Fruit fly (Drosophila melanogaster) whole organism, embryonic: ENCODE results near the gene CG32036.

Experiments used
- Blimp-1 ChIP-seq: fragments of 200-800 bp; sonication (Bioruptor generic); optimal IDR thresholded peaks from 3 replicates; lab custom pipeline; 2018; ENCODE audit warnings: missing biosample characterization, missing genetic modification characterization, mild to moderate bottlenecking, moderate library complexity, missing genetic modification reagents
- CG10209 ChIP-seq: fragments of 200-800 bp; sonication (Bioruptor generic); optimal IDR thresholded peaks from 3 replicates; lab custom pipeline; 2017; ENCODE audit warnings: missing biosample characterization, mild to moderate bottlenecking, missing genetic modification characterization, missing genetic modification reagents
- CG10654 ChIP-seq: fragments of 200-800 bp; sonication (Bioruptor generic); optimal IDR thresholded peaks from 2 replicates; lab custom pipeline; 2016; ENCODE audit warnings: missing biosample characterization, missing genetic modification characterization
- CG11560 ChIP-seq: fragments of 200-800 bp; sonication (Bioruptor generic); IDR thresholded peaks from 3 replicates; pipeline ENCODE4 v1.3.6; 2022; ENCODE audit warnings: missing biosample characterization, missing genetic modification characterization
- CG12769 ChIP-seq: fragments of 200-800 bp; sonication (Bioruptor generic); optimal IDR thresholded peaks from 2 replicates; lab custom pipeline; 2019; ENCODE audit warnings: missing biosample characterization, mild to moderate bottlenecking, missing genetic modification characterization, moderate library complexity
- CG13123 ChIP-seq: fragments of 200-800 bp; sonication (Bioruptor generic); optimal IDR thresholded peaks from 2 replicates; lab custom pipeline; 2016; ENCODE audit warnings: missing biosample characterization, missing genetic modification characterization
- CG17359 ChIP-seq: fragments of 200-800 bp; sonication (Bioruptor generic); optimal IDR thresholded peaks from 3 replicates; lab custom pipeline; 2018; ENCODE audit warnings: missing biosample characterization, mild to moderate bottlenecking, missing genetic modification characterization, moderate library complexity
- CG17829 ChIP-seq: fragments of 200-800 bp; optimal IDR thresholded peaks from 2 replicates; lab custom pipeline; 2019; ENCODE audit warnings: missing biosample characterization, mild to moderate bottlenecking, missing genetic modification characterization, moderate library complexity
- CG18619 ChIP-seq: fragments of 200-800 bp; sonication (Bioruptor generic); optimal IDR thresholded peaks from 3 replicates; lab custom pipeline; 2017; ENCODE audit warnings: missing biosample characterization, mild to moderate bottlenecking, missing genetic modification characterization
- CG4404 ChIP-seq: fragments of 200-800 bp; sonication (Bioruptor generic); IDR thresholded peaks from 2 replicates; pipeline ENCODE4 v1.3.6; 2022; ENCODE audit warnings: missing biosample characterization, missing genetic modification characterization
- CG4820 ChIP-seq: fragments of 200-800 bp; sonication (Bioruptor generic); optimal IDR thresholded peaks from 3 replicates; lab custom pipeline; 2016; ENCODE audit warnings: missing biosample characterization, missing genetic modification characterization
- CG6254 ChIP-seq: fragments of 200-800 bp; sonication (Bioruptor generic); optimal IDR thresholded peaks from 3 replicates; lab custom pipeline; 2017; ENCODE audit warnings: mild to moderate bottlenecking, missing biosample characterization, missing genetic modification reagents, missing genetic modification characterization
- CG6689 ChIP-seq: fragments of 200-800 bp; sonication (Bioruptor generic); IDR thresholded peaks from 2 replicates; pipeline ENCODE4 v1.3.6; 2022; ENCODE audit warnings: missing biosample characterization, missing genetic modification characterization
- CG6765 ChIP-seq: fragments of 200-800 bp; sonication (Bioruptor generic); optimal IDR thresholded peaks from 3 replicates; lab custom pipeline; 2017; ENCODE audit warnings: missing biosample characterization, mild to moderate bottlenecking, missing genetic modification characterization
- CG7271 ChIP-seq: fragments of 200-800 bp; sonication (Bioruptor generic); optimal IDR thresholded peaks from 2 replicates; lab custom pipeline; 2018; ENCODE audit warnings: missing biosample characterization, mild to moderate bottlenecking, missing genetic modification characterization, moderate library complexity
- CG8281 ChIP-seq: fragments of 200-800 bp; sonication (Bioruptor generic); optimal IDR thresholded peaks from 2 replicates; lab custom pipeline; 2018; ENCODE audit warnings: missing biosample characterization, mild to moderate bottlenecking, missing genetic modification characterization, moderate library complexity
- CG8290 ChIP-seq, 3 experiments: fragments of 200-800 bp; sonication (Bioruptor generic); optimal IDR thresholded peaks; 2 replicates each; lab custom pipeline; 2016 to 2019; ENCODE audit warnings: missing biosample characterization in 3 of 3, missing genetic modification characterization in 3 of 3, mild to moderate bottlenecking in 2 of 3, moderate library complexity in 1 of 3
- CG9437 ChIP-seq: fragments of 200-800 bp; sonication (Bioruptor generic); optimal IDR thresholded peaks from 2 replicates; lab custom pipeline; 2018; ENCODE audit warnings: missing biosample characterization, mild to moderate bottlenecking, missing genetic modification characterization
- CG9609 ChIP-seq: fragments of 200-800 bp; sonication (Bioruptor generic); optimal IDR thresholded peaks from 3 replicates; lab custom pipeline; 2016; ENCODE audit warnings: missing biosample characterization, missing genetic modification characterization
- D ChIP-seq, 2 experiments: fragments of 200-800 bp in 1 of 2; fragments of >200 bp in 1 of 2; sonication (Bioruptor generic) in 1 of 2; optimal IDR thresholded peaks; 2 replicates in 1 of 2; 3 replicates in 1 of 2; lab custom pipeline; 2017; ENCODE audit warnings: mild to moderate bottlenecking in 1 of 2, missing biosample characterization in 1 of 2, missing genetic modification characterization in 1 of 2, missing genetic modification reagents in 1 of 2
- Ets65A ChIP-seq: fragments of 200-800 bp; sonication (Bioruptor generic); peaks from one replicate; lab custom pipeline; 2016; ENCODE audit warnings: missing biosample characterization, missing genetic modification characterization
- Ets97D ChIP-seq: fragments of 200-800 bp; sonication (Bioruptor generic); optimal IDR thresholded peaks from 3 replicates; lab custom pipeline; 2016; ENCODE audit warnings: missing biosample characterization, missing genetic modification characterization
- HLHmδ ChIP-seq: fragments of 200-800 bp; sonication (Bioruptor generic); optimal IDR thresholded peaks from 2 replicates; lab custom pipeline; 2018; ENCODE audit warnings: missing biosample characterization, mild to moderate bottlenecking, missing genetic modification characterization, moderate library complexity
- Hmr ChIP-seq: fragments of 200-800 bp; sonication (Bioruptor generic); optimal IDR thresholded peaks from 3 replicates; lab custom pipeline; 2017; ENCODE audit warnings: mild to moderate bottlenecking, missing biosample characterization, missing genetic modification reagents, missing genetic modification characterization
- Hr3 ChIP-seq: fragments of 200-800 bp; sonication (Bioruptor generic); optimal IDR thresholded peaks from 3 replicates; lab custom pipeline; 2016; ENCODE audit warnings: missing biosample characterization, missing genetic modification characterization
- Max ChIP-seq: fragments of 200-800 bp; sonication (Bioruptor generic); optimal IDR thresholded peaks from 2 replicates; lab custom pipeline; 2016; ENCODE audit warnings: missing biosample characterization, mild to moderate bottlenecking, missing genetic modification characterization
- Oli ChIP-seq: fragments of 200-800 bp; sonication (Bioruptor generic); optimal IDR thresholded peaks from 2 replicates; lab custom pipeline; 2018; ENCODE audit warnings: missing biosample characterization, mild to moderate bottlenecking, missing genetic modification characterization, moderate library complexity
- Ravus ChIP-seq: fragments of 200-800 bp; sonication (Bioruptor generic); IDR thresholded peaks from 2 replicates; pipeline ENCODE4 v1.3.6; 2022; ENCODE audit warnings: missing biosample characterization, missing genetic modification characterization
- Ssrp ChIP-seq: fragments of 200-800 bp; sonication (Bioruptor generic); optimal IDR thresholded peaks from 2 replicates; lab custom pipeline; 2018; ENCODE audit warnings: missing biosample characterization, mild to moderate bottlenecking, missing genetic modification characterization, moderate library complexity
- ase ChIP-seq: fragments of 200-800 bp; sonication (Bioruptor generic); IDR thresholded peaks from 3 replicates; pipeline ENCODE4 v1.3.6; 2022; ENCODE audit warnings: missing biosample characterization, missing genetic modification characterization
- ato ChIP-seq: fragments of 200-800 bp; sonication (Bioruptor generic); IDR thresholded peaks from 2 replicates; pipeline ENCODE4 v1.3.6; 2022; ENCODE audit warnings: missing biosample characterization, missing genetic modification characterization; ENCODE audit not compliant: partially characterized antibody
- bcd ChIP-seq: fragments of 200-800 bp; sonication (Bioruptor generic); optimal IDR thresholded peaks from 2 replicates; lab custom pipeline; 2017; ENCODE audit warnings: missing biosample characterization, mild to moderate bottlenecking, missing genetic modification characterization
- bowl ChIP-seq: fragments of 200-800 bp; sonication (Bioruptor generic); IDR thresholded peaks from 2 replicates; pipeline ENCODE4 v1.3.6; 2022; ENCODE audit warnings: missing biosample characterization, missing genetic modification characterization
- bsh ChIP-seq, 2 experiments: fragments of 200-800 bp; sonication (Bioruptor generic); optimal IDR thresholded peaks; 2 replicates each; lab custom pipeline; 2017 to 2018; ENCODE audit warnings: mild to moderate bottlenecking in 2 of 2, missing biosample characterization in 2 of 2, missing genetic modification characterization in 2 of 2, moderate library complexity in 1 of 2
- dmrt11E ChIP-seq: fragments of 200-800 bp; sonication (Bioruptor generic); optimal IDR thresholded peaks from 3 replicates; lab custom pipeline; 2018; ENCODE audit warnings: missing biosample characterization, mild to moderate bottlenecking, missing genetic modification characterization, moderate library complexity
- eyg ChIP-seq: fragments of 200-800 bp; sonication (Bioruptor generic); optimal IDR thresholded peaks from 3 replicates; lab custom pipeline; 2016; ENCODE audit warnings: missing biosample characterization, missing genetic modification characterization
- fru ChIP-seq: fragments of >200 bp; optimal IDR thresholded peaks from 2 replicates; lab custom pipeline; 2017
- her ChIP-seq: fragments of 200-800 bp; sonication (Bioruptor generic); optimal IDR thresholded peaks from 2 replicates; lab custom pipeline; 2016; ENCODE audit warnings: missing biosample characterization, missing genetic modification characterization
- nmo ChIP-seq: fragments of 200-800 bp; sonication (Bioruptor generic); optimal IDR thresholded peaks from 2 replicates; lab custom pipeline; 2018; ENCODE audit warnings: missing biosample characterization, mild to moderate bottlenecking, missing genetic modification characterization, moderate library complexity
- p53 ChIP-seq: fragments of 200-800 bp; sonication (Bioruptor generic); optimal IDR thresholded peaks from 2 replicates; lab custom pipeline; 2016; ENCODE audit warnings: missing biosample characterization, missing genetic modification characterization
- pan ChIP-seq, 4 experiments: fragments of >200 bp in 3 of 4; fragments of 200-800 bp in 1 of 4; sonication (Bioruptor generic) in 1 of 4; optimal IDR thresholded peaks in 3 of 4; IDR thresholded peaks in 1 of 4; 2 replicates each; pipeline versions ENCODE4 v1.3.6 to Lab custom; 2017 to 2022; ENCODE audit warnings: missing biosample characterization in 2 of 4, missing genetic modification characterization in 2 of 4, mixed read lengths in 1 of 4
- phol ChIP-seq: fragments of 200-800 bp; sonication (Bioruptor generic); optimal IDR thresholded peaks from 3 replicates; lab custom pipeline; 2018; ENCODE audit warnings: missing biosample characterization, mild to moderate bottlenecking, missing genetic modification characterization, moderate library complexity
- rib ChIP-seq: fragments of 200-800 bp; sonication (Bioruptor generic); IDR thresholded peaks from 2 replicates; pipeline ENCODE4 v1.3.6; 2022; ENCODE audit warnings: missing biosample characterization, missing genetic modification characterization
- sens ChIP-seq: fragments of 200-800 bp; sonication (Bioruptor generic); peaks from one replicate; lab custom pipeline; 2016; ENCODE audit warnings: missing biosample characterization, missing genetic modification characterization
- slou ChIP-seq: fragments of 200-800 bp; sonication (Bioruptor generic); optimal IDR thresholded peaks from 3 replicates; lab custom pipeline; 2016; ENCODE audit warnings: missing biosample characterization, missing genetic modification characterization
- ssp ChIP-seq: fragments of 200-800 bp; sonication (Bioruptor generic); IDR thresholded peaks from 2 replicates; pipeline ENCODE4 v1.3.6; 2022; ENCODE audit warnings: missing biosample characterization, missing genetic modification characterization
- tgo ChIP-seq: fragments of 200-800 bp; sonication (Bioruptor generic); IDR thresholded peaks from 3 replicates; pipeline ENCODE4 v1.3.6; 2022; ENCODE audit warnings: missing biosample characterization, missing genetic modification characterization
- tio ChIP-seq: fragments of 200-800 bp; sonication (Bioruptor generic); optimal IDR thresholded peaks from 2 replicates; lab custom pipeline; 2017; ENCODE audit warnings: missing biosample characterization, missing genetic modification characterization, inconsistent platforms
- tup ChIP-seq: fragments of 200-800 bp; sonication (Bioruptor generic); optimal IDR thresholded peaks from 2 replicates; lab custom pipeline; 2016; ENCODE audit warnings: missing biosample characterization, mild to moderate bottlenecking, missing genetic modification characterization, moderate library complexity

CG32036 gene

dm6 chr3L:9468261-9468890 lies 20.7 kb downstream of the CG32036 start (continued):
- TF ChIP-seq tio (GFP tag; lab: Kevin White, UChicago) (peak; percentile 40), Blimp-1 (GFP tag; lab: Kevin White, UChicago) (peak; percentile 26), Hr3 (GFP tag; lab: Kevin White, UChicago) (peak; percentile 1), nmo (peak; percentile 38), HLHmδ (GFP tag; lab: Kevin White, UChicago) (no peak), Ets65A (GFP tag; lab: Kevin White, UChicago) (peak; percentile 80), CG4820 (GFP tag; lab: Kevin White, UChicago) (no peak), eyg (GFP tag; lab: Kevin White, UChicago) (no peak), bsh (GFP tag; optimal IDR thresholded peaks at IDR 0.05; lab: Kevin White, UChicago) (peak in 1 of 2 experiments; percentile 32), slou (GFP tag; lab: Kevin White, UChicago) (no peak), CG6254 (GFP tag; lab: Kevin White, UChicago) (no peak), CG10209 (GFP tag; lab: Kevin White, UChicago) (peak; percentile 17), CG6765 (no peak), ssp (GFP tag; lab: Robert Waterston, UW) (no peak), CG7271 (tag; lab: Kevin White, UChicago) (no peak), Hmr (GFP tag; lab: Kevin White, UChicago) (peak; percentile 32), Max (peak; percentile 14), Ets97D (GFP tag; lab: Kevin White, UChicago) (no peak), CG17829 (no peak), phol (tag; lab: Kevin White, UChicago) (peak; percentile 59), CG6689 (no peak), Oli (tag; lab: Kevin White, UChicago) (peak; percentile 31), CG12769 (tag; lab: Kevin White, UChicago) (peak; percentile 27), dmrt11E (tag; lab: Kevin White, UChicago) (no peak), CG11560 (tag; lab: Robert Waterston, UW) (no peak), CG13123 (GFP tag; lab: Kevin White, UChicago) (no peak), tgo (no peak), D (optimal IDR thresholded peaks at IDR 0.05; lab: Kevin White, UChicago) (no peak), D (GFP tag; optimal IDR thresholded peaks at IDR 0.05; lab: Kevin White, UChicago) (peak; percentile 34), CG10654 (GFP tag; lab: Kevin White, UChicago) (no peak), Ravus (GFP tag; lab: Robert Waterston, UW) (no peak), sens (GFP tag; lab: Kevin White, UChicago) (peak; percentile 82), her (GFP tag; lab: Kevin White, UChicago) (no peak), pan (optimal IDR thresholded peaks at IDR 0.05; lab: Kevin White, UChicago) (no peak), pan (GFP tag; optimal IDR thresholded peaks at IDR 0.05 in 1 of 2, IDR thresholded peaks at IDR 0.05 in 1 of 2) (no peak), CG9609 (GFP tag; lab: Kevin White, UChicago) (peak; percentile 11), CG8281 (tag; lab: Kevin White, UChicago) (no peak), CG9437 (GFP tag; lab: Kevin White, UChicago) (peak; percentile 11), Ssrp (tag; lab: Kevin White, UChicago) (peak; percentile 34), p53 (GFP tag; lab: Kevin White, UChicago) (no peak), fru (lab: Kevin White, UChicago) (no peak), bowl (GFP tag; lab: Robert Waterston, UW) (no peak), bcd (peak; percentile 21), ase (GFP tag; lab: Robert Waterston, UW) (no peak), CG17359 (tag; lab: Kevin White, UChicago) (peak; percentile 16), CG8290 (GFP tag; optimal IDR thresholded peaks at IDR 0.05; lab: Kevin White, UChicago) (no peak), CG8290 (tag; optimal IDR thresholded peaks at IDR 0.05; lab: Kevin White, UChicago) (peak in 1 of 2 experiments; percentile 1), tup (GFP tag; lab: Kevin White, UChicago) (no peak), rib (no peak), ato (GFP tag; lab: Robert Waterston, UW) (no peak), CG4404 (GFP tag; lab: Robert Waterston, UW) (no peak), CG18619 (GFP tag; lab: Kevin White, UChicago) (peak; percentile 13)
